Worm (Caenorhabditis elegans) whole organism, L1 larva: Measurements from ENCODE around the gene F13B12.2.
A peak's percentile ranks its signal among the peaks of the same experiment; 100 is the strongest.

Experiments
- C04F5.9 ChIP-seq: sonication (generic microtip); optimal IDR thresholded peaks from 2 replicates; lab custom pipeline; 2016; ENCODE audit warnings: missing genetic modification characterization, missing compliant biosample characterization
- C34B4.2 ChIP-seq: sonication (generic microtip); optimal IDR thresholded peaks from 2 replicates; lab custom pipeline; 2017; ENCODE audit warnings: mild to moderate bottlenecking, missing genetic modification characterization, missing compliant biosample characterization
- blmp-1 ChIP-seq: fragments of 150-350 bp; optimal IDR thresholded peaks from 2 replicates; lab custom pipeline; 2014; ENCODE audit warnings: missing biosample characterization, missing genetic modification characterization
- ceh-82 ChIP-seq, 3 experiments: fragments of 150-350 bp in 1 of 3; sonication (generic microtip) in 2 of 3; optimal IDR thresholded peaks; 2 replicates each; lab custom pipeline; 2014 to 2017; ENCODE audit warnings: missing biosample characterization in 3 of 3, missing genetic modification characterization in 3 of 3
- ceh-90 ChIP-seq: sonication (generic microtip); optimal IDR thresholded peaks from 2 replicates; lab custom pipeline; 2016; ENCODE audit warnings: missing genetic modification characterization, missing compliant biosample characterization
- dpl-1 ChIP-seq, 3 experiments: fragments of 150-350 bp in 2 of 3; sonication (generic microtip) in 1 of 3; optimal IDR thresholded peaks; 2 replicates each; lab custom pipeline; 2014 to 2017; ENCODE audit warnings: missing biosample characterization in 3 of 3, missing genetic modification characterization in 3 of 3, missing genetic modification reagents in 3 of 3
- dsc-1 ChIP-seq: sonication (generic microtip); optimal IDR thresholded peaks from 2 replicates; lab custom pipeline; 2016; ENCODE audit warnings: mild to moderate bottlenecking, missing genetic modification characterization, missing compliant biosample characterization
- efl-1 ChIP-seq, 4 experiments: fragments of 150-350 bp; optimal IDR thresholded peaks in 3 of 4; peaks in 1 of 4; 1 replicate in 1 of 4; 2 replicates in 3 of 4; lab custom pipeline; 2014; ENCODE audit warnings: missing biosample characterization in 2 of 4, missing genetic modification characterization in 2 of 4, missing genetic modification reagents in 2 of 4
- egl-13 ChIP-seq: sonication (generic microtip); optimal IDR thresholded peaks from 2 replicates; lab custom pipeline; 2016; ENCODE audit warnings: missing genotype, missing genetic modification reagents, missing genetic modification characterization, missing compliant biosample characterization
- elt-2 ChIP-seq: sonication (generic microtip); optimal IDR thresholded peaks from 2 replicates; lab custom pipeline; 2016; ENCODE audit warnings: missing genetic modification characterization, mild to moderate bottlenecking, inconsistent platforms, missing compliant biosample characterization, missing genetic modification reagents
- elt-3 ChIP-seq, 6 experiments: fragments of 150-350 bp in 1 of 6; sonication (generic microtip); optimal IDR thresholded peaks; 2 replicates each; lab custom pipeline; 2017 to 2018; ENCODE audit warnings: missing biosample characterization in 6 of 6, missing genetic modification characterization in 6 of 6, inconsistent platforms in 1 of 6
- fkh-10 ChIP-seq: sonication (generic microtip); optimal IDR thresholded peaks from 2 replicates; lab custom pipeline; 2017; ENCODE audit warnings: missing biosample characterization, missing genetic modification reagents, missing genetic modification characterization
- hlh-4 ChIP-seq: sonication (generic microtip); optimal IDR thresholded peaks from 2 replicates; lab custom pipeline; 2016; ENCODE audit warnings: mild to moderate bottlenecking, missing genetic modification characterization, missing compliant biosample characterization
- isw-1 ChIP-seq: fragments of 200-800 bp; sonication (Bioruptor generic); IDR thresholded peaks from 2 replicates; pipeline ENCODE4 v1.3.6; 2022; ENCODE audit warnings: missing genetic modification characterization, missing compliant biosample characterization
- lin-14 ChIP-seq: fragments of 200-800 bp; sonication (Bioruptor generic); optimal IDR thresholded peaks from 2 replicates; lab custom pipeline; 2018; ENCODE audit warnings: mild to moderate bottlenecking, missing genetic modification characterization, moderate library complexity, missing compliant biosample characterization
- lin-35 ChIP-seq, 2 experiments: fragments of 150-350 bp; optimal IDR thresholded peaks; 2 replicates each; lab custom pipeline; 2014; ENCODE audit warnings: missing biosample characterization in 2 of 2, missing genetic modification characterization in 2 of 2, missing genetic modification reagents in 2 of 2
- lsy-2 ChIP-seq, 2 experiments: fragments of 150-350 bp; optimal IDR thresholded peaks; 2 replicates each; lab custom pipeline; 2014; ENCODE audit warnings: missing biosample characterization in 2 of 2, missing genetic modification characterization in 2 of 2
- mdl-1 ChIP-seq, 2 experiments: fragments of 150-350 bp; optimal IDR thresholded peaks; 2 replicates each; lab custom pipeline; 2014 to 2017; ENCODE audit warnings: missing biosample characterization in 2 of 2, missing genetic modification characterization in 2 of 2, inconsistent platforms in 1 of 2
- mef-2 ChIP-seq: fragments of 150-350 bp; optimal IDR thresholded peaks from 2 replicates; lab custom pipeline; 2014; ENCODE audit warnings: missing biosample characterization, missing genetic modification characterization
- mep-1 ChIP-seq: fragments of 150-350 bp; optimal IDR thresholded peaks from 2 replicates; lab custom pipeline; 2014; ENCODE audit warnings: missing biosample characterization, missing genetic modification characterization
- nhr-19 ChIP-seq: fragments of 200-800 bp; sonication (Bioruptor generic); conservative IDR thresholded peaks from 2 replicates; pipeline ENCODE4 v1.3.6; 2022; ENCODE audit warnings: missing genetic modification characterization, missing compliant biosample characterization
- nhr-20 ChIP-seq: sonication (generic microtip); optimal IDR thresholded peaks from 2 replicates; lab custom pipeline; 2016; ENCODE audit warnings: mild to moderate bottlenecking, missing genetic modification characterization, missing compliant biosample characterization
- nhr-47 ChIP-seq: sonication (generic microtip); optimal IDR thresholded peaks from 2 replicates; lab custom pipeline; 2016; ENCODE audit warnings: mild to moderate bottlenecking, missing genetic modification characterization, moderate library complexity, missing compliant biosample characterization
- nhr-71 ChIP-seq: sonication (generic microtip); optimal IDR thresholded peaks from 2 replicates; lab custom pipeline; 2016; ENCODE audit warnings: mild to moderate bottlenecking, missing genetic modification characterization, moderate library complexity, missing compliant biosample characterization
- nhr-77 ChIP-seq: fragments of 150-350 bp; optimal IDR thresholded peaks from 2 replicates; lab custom pipeline; 2014; ENCODE audit warnings: missing biosample characterization, missing genetic modification characterization
- nhr-85 ChIP-seq: sonication (generic microtip); peaks from one replicate; lab custom pipeline; 2016; ENCODE audit warnings: missing genetic modification characterization, inconsistent platforms, missing compliant biosample characterization
- nhr-90 ChIP-seq: sonication (generic microtip); optimal IDR thresholded peaks from 2 replicates; lab custom pipeline; 2016; ENCODE audit warnings: mild to moderate bottlenecking, missing genetic modification characterization, missing compliant biosample characterization; ENCODE audit not compliant: poor library complexity
- pax-3 ChIP-seq: fragments of 200-800 bp; sonication (Bioruptor generic); optimal IDR thresholded peaks from 2 replicates; lab custom pipeline; 2018; ENCODE audit warnings: mild to moderate bottlenecking, missing genetic modification characterization, moderate library complexity, missing compliant biosample characterization
- rnt-1 ChIP-seq: sonication (generic microtip); optimal IDR thresholded peaks from 2 replicates; lab custom pipeline; 2016; ENCODE audit warnings: mild to moderate bottlenecking, missing genetic modification characterization, moderate library complexity, missing compliant biosample characterization
- skn-1 ChIP-seq: fragments of 150-350 bp; optimal IDR thresholded peaks from 2 replicates; lab custom pipeline; 2014; ENCODE audit warnings: missing biosample characterization, missing genetic modification characterization
- snu-23 ChIP-seq: sonication (generic microtip); optimal IDR thresholded peaks from 2 replicates; lab custom pipeline; 2016; ENCODE audit warnings: missing genetic modification characterization, missing compliant biosample characterization
- swsn-7 ChIP-seq: sonication (generic microtip); optimal IDR thresholded peaks from 2 replicates; lab custom pipeline; 2016; ENCODE audit warnings: missing genetic modification characterization, missing compliant biosample characterization
- tbx-2 ChIP-seq: sonication (generic microtip); optimal IDR thresholded peaks from 2 replicates; lab custom pipeline; 2016; ENCODE audit warnings: missing genetic modification characterization, missing compliant biosample characterization
- unc-86 ChIP-seq: sonication (generic microtip); optimal IDR thresholded peaks from 2 replicates; lab custom pipeline; 2016; ENCODE audit warnings: missing genetic modification characterization, missing compliant biosample characterization
- xbp-1 ChIP-seq: sonication (generic microtip); optimal IDR thresholded peaks from 2 replicates; lab custom pipeline; 2016; ENCODE audit warnings: missing genetic modification characterization, missing compliant biosample characterization
- zip-4 ChIP-seq: fragments of 200-800 bp; sonication (Bioruptor generic); optimal IDR thresholded peaks from 2 replicates; lab custom pipeline; 2018; ENCODE audit warnings: mild to moderate bottlenecking, missing genetic modification characterization, moderate library complexity, missing compliant biosample characterization
- ztf-11 ChIP-seq, 2 experiments: sonication (generic microtip); optimal IDR thresholded peaks; 2 replicates each; lab custom pipeline; 2016 to 2017; ENCODE audit warnings: missing genetic modification characterization in 2 of 2, missing biosample characterization in 1 of 2, missing compliant biosample characterization in 1 of 2
- ztf-4 ChIP-seq: fragments of 150-350 bp; optimal IDR thresholded peaks from 2 replicates; lab custom pipeline; 2014; ENCODE audit warnings: missing biosample characterization, missing genetic modification characterization

F13B12.2 gene

ce11 chrIV:10380626-10381025 lies 48.3 kb downstream of the F13B12.2 start:
- TF ChIP-seq ceh-82 (tag; optimal IDR thresholded peaks at IDR 0.05; lab: Kevin White, UChicago) (peak in 1 of 3 experiments; percentile 34), dpl-1 (GFP tag; optimal IDR thresholded peaks at IDR 0.05; lab: Kevin White, UChicago) (peak; percentile 12 to 24 (median 16)), tbx-2 (peak; percentile 50), nhr-85 (tag; lab: Kevin White, UChicago) (peak; percentile 77), zip-4 (GFP tag; lab: Kevin White, UChicago) (no peak), C34B4.2 (tag; lab: Kevin White, UChicago) (no peak), elt-2 (tag; lab: Kevin White, UChicago) (peak; percentile 14), nhr-71 (tag; lab: Kevin White, UChicago) (peak; percentile 74), mep-1 (peak; percentile 65), swsn-7 (tag; lab: Kevin White, UChicago) (peak; percentile 34), isw-1 (GFP tag; lab: Robert Waterston, UW) (peak; percentile 18; the same call in 1 of the 2 replicates), lsy-2 (tag; optimal IDR thresholded peaks at IDR 0.05; lab: Kevin White, UChicago) (peak; percentile 12 to 28), lin-35 (GFP tag; optimal IDR thresholded peaks at IDR 0.05; lab: Kevin White, UChicago) (peak; percentile 9 to 67), lin-14 (peak; percentile 85), egl-13 (tag; lab: Kevin White, UChicago) (peak; percentile 40), ztf-11 (tag; optimal IDR thresholded peaks at IDR 0.05; lab: Kevin White, UChicago) (peak in 1 of 2 experiments; percentile 40), C04F5.9 (no peak), nhr-77 (tag; lab: Kevin White, UChicago) (no peak), nhr-47 (tag; lab: Kevin White, UChicago) (peak; percentile 55), xbp-1 (tag; lab: Kevin White, UChicago) (peak; percentile 12), mef-2 (tag; lab: Kevin White, UChicago) (no peak), blmp-1 (tag; lab: Kevin White, UChicago) (peak; percentile 60), fkh-10 (GFP tag; lab: Kevin White, UChicago) (peak; percentile 8), rnt-1 (tag; lab: Kevin White, UChicago) (peak; percentile 68), unc-86 (tag; lab: Kevin White, UChicago) (peak; percentile 10), snu-23 (GFP tag; lab: Kevin White, UChicago) (peak; percentile 61), ztf-4 (tag; lab: Kevin White, UChicago) (peak; percentile 36), pax-3 (tag; lab: Kevin White, UChicago) (peak; percentile 51), ceh-90 (tag; lab: Kevin White, UChicago) (no peak), hlh-4 (tag; lab: Kevin White, UChicago) (no peak), efl-1 (optimal IDR thresholded peaks at IDR 0.05; lab: Kevin White, UChicago) (peak; percentile 32 to 36), efl-1 (GFP tag; optimal IDR thresholded peaks at IDR 0.05 in 1 of 2; lab: Kevin White, UChicago) (peak; percentile 41 to 94), nhr-19 (GFP tag; lab: Robert Waterston, UW) (peak; percentile 46), elt-3 (tag; optimal IDR thresholded peaks at IDR 0.05; lab: Kevin White, UChicago) (peak in 1 of 6 experiments; percentile 48), nhr-20 (tag; lab: Kevin White, UChicago) (peak; percentile 60), nhr-90 (tag; lab: Kevin White, UChicago) (peak; percentile 47), dsc-1 (peak; percentile 11), skn-1 (tag; lab: Kevin White, UChicago) (no peak), mdl-1 (tag; optimal IDR thresholded peaks at IDR 0.05; lab: Kevin White, UChicago) (peak in 1 of 2 experiments; percentile 65)
